Worm (Caenorhabditis elegans): ENCODE results near the gene unc-32.

Gene unc-32

ce11 chrIII:8904044-8904443 lies 1.4 kb upstream of the unc-32 start, which contains the start of gene lin-9 (continued):
- no peak for TF ChIP-seq snpc-4 (tag; optimal IDR thresholded peaks at IDR 0.05)
- peak; percentile 14 for TF ChIP-seq mls-2 (tag; optimal IDR thresholded peaks at IDR 0.05)
- TF ChIP-seq nhr-76 (tag; optimal IDR thresholded peaks at IDR 0.05), result no peak
- no peak for TF ChIP-seq bed-3 (GFP tag; optimal IDR thresholded peaks at IDR 0.05)

- no peak for TF ChIP-seq mep-1 (tag; optimal IDR thresholded peaks at IDR 0.05)
- no peak for TF ChIP-seq bed-3 (GFP tag; optimal IDR thresholded peaks at IDR 0.05)
- no peak for TF ChIP-seq lsy-2 (tag; optimal IDR thresholded peaks at IDR 0.05)
Observed at ce11 chrIII:8910139-8910538, 4.7 kb downstream of the unc-32 start.

ce11 chrIII:8911598-8912194 lies 6.3 kb downstream of the unc-32 start, which contains the start of gene tpk-1:
tpk-1 (plus strand) TSS chrIII:8912144.
- TF ChIP-seq tbx-8 (GFP tag; optimal IDR thresholded peaks at IDR 0.05), result no peak
- no peak for TF ChIP-seq drap-1 (GFP tag; optimal IDR thresholded peaks at IDR 0.05)
- TF ChIP-seq M03D4.4 (tag; optimal IDR thresholded peaks at IDR 0.05), result no peak
- no peak for TF ChIP-seq elt-1 (tag; optimal IDR thresholded peaks at IDR 0.05; ENCODE audit: borderline replicate concordance, insufficient read depth)
- TF ChIP-seq cnd-1 (tag; optimal IDR thresholded peaks at IDR 0.05), result no peak
- TF ChIP-seq ceh-39 (tag; optimal IDR thresholded peaks at IDR 0.05), result no peak
- no peak for TF ChIP-seq nhr-237 (tag; optimal IDR thresholded peaks at IDR 0.05)
- no peak for TF ChIP-seq sptf-1 (tag; optimal IDR thresholded peaks at IDR 0.05)
- TF ChIP-seq lsy-2 (tag; optimal IDR thresholded peaks at IDR 0.05), result no peak
- no peak for TF ChIP-seq nhr-28 (tag; optimal IDR thresholded peaks at IDR 0.05)
- TF ChIP-seq ceh-43 (GFP tag; optimal IDR thresholded peaks at IDR 0.05), result no peak

ce11 chrIII:8913469-8913868 lies 8.1 kb downstream of the unc-32 start, which contains the start of gene trxr-2:
trxr-2 (plus strand) TSS chrIII:8913769.
- TF ChIP-seq zip-8 (tag; optimal IDR thresholded peaks at IDR 0.05) (no peak), hlh-1 (tag; optimal IDR thresholded peaks at IDR 0.05) (no peak), ham-2 (GFP tag; optimal IDR thresholded peaks at IDR 0.05) (no peak), M03D4.4 (tag; optimal IDR thresholded peaks at IDR 0.05) (no peak), sem-2 (GFP tag; optimal IDR thresholded peaks at IDR 0.05) (no peak), ceh-43 (GFP tag; optimal IDR thresholded peaks at IDR 0.05) (no peak), nhr-12 (tag; optimal IDR thresholded peaks at IDR 0.05) (no peak)

- TF ChIP-seq nhr-76 (tag; optimal IDR thresholded peaks at IDR 0.05) (no peak), tbx-8 (GFP tag; optimal IDR thresholded peaks at IDR 0.05) (no peak), nhr-12 (tag; optimal IDR thresholded peaks at IDR 0.05) (no peak), snpc-4 (tag; optimal IDR thresholded peaks at IDR 0.05) (no peak), sem-2 (GFP tag; optimal IDR thresholded peaks at IDR 0.05) (no peak), ham-2 (GFP tag; optimal IDR thresholded peaks at IDR 0.05) (no peak)
Observed at ce11 chrIII:8917879-8918381, 12.5 kb downstream of the unc-32 start, which contains the start of gene cdc-25.3. cdc-25.3 (minus strand) TSS chrIII:8917929.

ce11 chrIII:8919784-8920183 lies 14.4 kb downstream of the unc-32 start, which contains the start of gene ZK637.15:
ZK637.15 (plus strand) TSS chrIII:8920084.
- TF ChIP-seq nhr-28 (tag; optimal IDR thresholded peaks at IDR 0.05), result no peak
- TF ChIP-seq nhr-2 (tag; optimal IDR thresholded peaks at IDR 0.05), result no peak
- TF ChIP-seq lin-32 (GFP tag; optimal IDR thresholded peaks at IDR 0.05), result no peak
- TF ChIP-seq mep-1 (tag; optimal IDR thresholded peaks at IDR 0.05), result no peak
- TF ChIP-seq hlh-1 (tag; optimal IDR thresholded peaks at IDR 0.05), result no peak
- TF ChIP-seq nhr-237 (tag; optimal IDR thresholded peaks at IDR 0.05), result no peak
- TF ChIP-seq zip-8 (tag; optimal IDR thresholded peaks at IDR 0.05), result no peak
- no peak for TF ChIP-seq nhr-12 (tag; optimal IDR thresholded peaks at IDR 0.05)
- no peak for TF ChIP-seq ztf-11 (tag; optimal IDR thresholded peaks at IDR 0.05)
- TF ChIP-seq ceh-43 (GFP tag; optimal IDR thresholded peaks at IDR 0.05), result no peak
- no peak for TF ChIP-seq ham-2 (GFP tag; optimal IDR thresholded peaks at IDR 0.05)
- no peak for TF ChIP-seq cnd-1 (tag; optimal IDR thresholded peaks at IDR 0.05)
- no peak for TF ChIP-seq pha-4 (tag; optimal IDR thresholded peaks at IDR 0.05)
- no peak for TF ChIP-seq unc-39 (tag; optimal IDR thresholded peaks at IDR 0.05)

- TF ChIP-seq nhr-237 (tag; optimal IDR thresholded peaks at IDR 0.05) (peak; percentile 39), ztf-11 (tag; optimal IDR thresholded peaks at IDR 0.05) (no peak), lsy-2 (tag; optimal IDR thresholded peaks at IDR 0.05) (peak; percentile 4), hlh-1 (tag; optimal IDR thresholded peaks at IDR 0.05) (peak; percentile 13), unc-62 (GFP tag; optimal IDR thresholded peaks at IDR 0.05) (peak; percentile 60), pha-4 (tag; optimal IDR thresholded peaks at IDR 0.05) (no peak)
Observed at ce11 chrIII:8922061-8922460, 16.6 kb downstream of the unc-32 start.
